Worm (Caenorhabditis elegans) whole organism, L3 larva: ENCODE measurements around the gene cdr-6.

ENCODE experiments used
- R02D3.7 ChIP-seq: fragments of 150-350 bp; optimal IDR thresholded peaks from 2 replicates; lab custom pipeline; 2014; ENCODE audit warnings: missing biosample characterization, missing genetic modification characterization
- ZK546.5 ChIP-seq: sonication (generic microtip); optimal IDR thresholded peaks from 2 replicates; lab custom pipeline; 2017; ENCODE audit warnings: missing biosample characterization, missing genetic modification characterization
- ama-1 ChIP-seq: fragments of 150-350 bp; optimal IDR thresholded peaks from 2 replicates; lab custom pipeline; 2018
- ceh-16 ChIP-seq: sonication (generic microtip); optimal IDR thresholded peaks from 2 replicates; lab custom pipeline; 2017; ENCODE audit warnings: missing biosample characterization, missing genetic modification characterization
- ceh-28 ChIP-seq: fragments of 150-350 bp; optimal IDR thresholded peaks from 2 replicates; lab custom pipeline; 2014; ENCODE audit warnings: missing biosample characterization, missing genetic modification reagents, missing genetic modification characterization
- ceh-82 ChIP-seq: fragments of 150-350 bp; optimal IDR thresholded peaks from 2 replicates; lab custom pipeline; 2014; ENCODE audit warnings: missing biosample characterization, missing genetic modification characterization
- daf-12 ChIP-seq: fragments of 150-350 bp; optimal IDR thresholded peaks from 2 replicates; lab custom pipeline; 2014; ENCODE audit warnings: missing biosample characterization, missing genetic modification reagents, missing genetic modification characterization
- egl-27 ChIP-seq: sonication (generic microtip); optimal IDR thresholded peaks from 4 replicates; lab custom pipeline; 2017; ENCODE audit warnings: missing biosample characterization, missing genetic modification reagents, missing genetic modification characterization
- egl-5 ChIP-seq: fragments of 150-350 bp; optimal IDR thresholded peaks from 2 replicates; lab custom pipeline; 2017; ENCODE audit warnings: missing biosample characterization, missing genetic modification reagents, missing genetic modification characterization, inconsistent platforms
- elt-1 ChIP-seq: fragments of 150-350 bp; optimal IDR thresholded peaks from 2 replicates; lab custom pipeline; 2014; ENCODE audit warnings: missing biosample characterization, missing genetic modification characterization
- elt-2 ChIP-seq: sonication (generic microtip); optimal IDR thresholded peaks from 2 replicates; lab custom pipeline; 2016; ENCODE audit warnings: missing genetic modification reagents, mild to moderate bottlenecking, missing genetic modification characterization, missing compliant biosample characterization
- elt-3 ChIP-seq, 3 experiments: fragments of 150-350 bp in 1 of 3; sonication (generic microtip) in 2 of 3; optimal IDR thresholded peaks; 2 replicates in 2 of 3; 4 replicates in 1 of 3; lab custom pipeline; 2014 to 2017; ENCODE audit warnings: missing biosample characterization in 3 of 3, missing genetic modification characterization in 3 of 3
- fkh-10 ChIP-seq: sonication (generic microtip); optimal IDR thresholded peaks from 2 replicates; lab custom pipeline; 2017; ENCODE audit warnings: missing biosample characterization, missing genetic modification reagents, missing genetic modification characterization
- fkh-2 ChIP-seq: fragments of 150-350 bp; optimal IDR thresholded peaks from 2 replicates; lab custom pipeline; 2014; ENCODE audit warnings: missing biosample characterization, missing genetic modification reagents, missing genetic modification characterization
- fos-1 ChIP-seq: fragments of 150-350 bp; optimal IDR thresholded peaks from 2 replicates; lab custom pipeline; 2014; ENCODE audit warnings: missing biosample characterization, missing genetic modification characterization
- hmg-11 ChIP-seq: sonication (generic microtip); optimal IDR thresholded peaks from 2 replicates; lab custom pipeline; 2016; ENCODE audit warnings: missing genetic modification characterization, missing compliant biosample characterization
- jun-1 ChIP-seq: fragments of 150-350 bp; optimal IDR thresholded peaks from 2 replicates; lab custom pipeline; 2014; ENCODE audit warnings: missing biosample characterization, missing genetic modification reagents, missing genetic modification characterization
- lin-15B ChIP-seq: fragments of 150-350 bp; optimal IDR thresholded peaks from 2 replicates; lab custom pipeline; 2014; ENCODE audit warnings: missing biosample characterization, missing genetic modification characterization
- lsy-12 ChIP-seq: sonication (generic microtip); optimal IDR thresholded peaks from 2 replicates; lab custom pipeline; 2016; ENCODE audit warnings: mild to moderate bottlenecking, missing genetic modification characterization, missing compliant biosample characterization
- mdl-1 ChIP-seq: fragments of 150-350 bp; optimal IDR thresholded peaks from 2 replicates; lab custom pipeline; 2014; ENCODE audit warnings: missing biosample characterization, missing genetic modification characterization
- mml-1 ChIP-seq: fragments of 150-350 bp; sonication (generic microtip); optimal IDR thresholded peaks from 3 replicates; lab custom pipeline; 2014; ENCODE audit warnings: missing biosample characterization, missing genetic modification characterization
- nfya-1 ChIP-seq: sonication (generic microtip); optimal IDR thresholded peaks from 2 replicates; lab custom pipeline; 2017; ENCODE audit warnings: missing genetic modification characterization, mild to moderate bottlenecking, missing compliant biosample characterization, antibody characterized with exemption, moderate library complexity; ENCODE audit not compliant: insufficient read depth
- nhr-11 ChIP-seq: fragments of 150-350 bp; optimal IDR thresholded peaks from 2 replicates; lab custom pipeline; 2014; ENCODE audit warnings: missing biosample characterization, missing genetic modification characterization
- nhr-12 ChIP-seq: fragments of 150-350 bp; optimal IDR thresholded peaks from 2 replicates; lab custom pipeline; 2014; ENCODE audit warnings: missing biosample characterization, missing genetic modification characterization
- nhr-23 ChIP-seq: fragments of 150-350 bp; optimal IDR thresholded peaks from 2 replicates; lab custom pipeline; 2014; ENCODE audit warnings: missing biosample characterization, missing genetic modification reagents, missing genetic modification characterization
- nhr-237 ChIP-seq: fragments of 150-350 bp; optimal IDR thresholded peaks from 2 replicates; lab custom pipeline; 2014; ENCODE audit warnings: missing biosample characterization, missing genetic modification characterization
- nhr-25 ChIP-seq: sonication (generic microtip); optimal IDR thresholded peaks from 2 replicates; lab custom pipeline; 2017; ENCODE audit warnings: missing biosample characterization, missing genetic modification characterization
- nhr-28 ChIP-seq: fragments of 150-350 bp; optimal IDR thresholded peaks from 2 replicates; lab custom pipeline; 2014; ENCODE audit warnings: missing biosample characterization, missing genetic modification characterization
- nhr-43 ChIP-seq: sonication (generic microtip); optimal IDR thresholded peaks from 2 replicates; lab custom pipeline; 2016; ENCODE audit warnings: mild to moderate bottlenecking, missing genetic modification characterization, missing compliant biosample characterization; ENCODE audit not compliant: poor library complexity, severe bottlenecking
- nhr-67 ChIP-seq: fragments of 150-350 bp; optimal IDR thresholded peaks from 2 replicates; lab custom pipeline; 2014; ENCODE audit warnings: missing biosample characterization, missing genetic modification characterization
- nhr-76 ChIP-seq: fragments of 150-350 bp; sonication (generic microtip); optimal IDR thresholded peaks from 5 replicates; lab custom pipeline; 2014; ENCODE audit warnings: missing biosample characterization, missing genetic modification characterization
- nhr-77 ChIP-seq: fragments of 150-350 bp; optimal IDR thresholded peaks from 2 replicates; lab custom pipeline; 2014; ENCODE audit warnings: missing biosample characterization, missing genetic modification characterization
- pha-4 ChIP-seq: fragments of 150-350 bp; optimal IDR thresholded peaks from 2 replicates; lab custom pipeline; 2014; ENCODE audit warnings: missing biosample characterization, missing genetic modification reagents, missing genetic modification characterization
- pqm-1 ChIP-seq: fragments of 150-350 bp; optimal IDR thresholded peaks from 2 replicates; lab custom pipeline; 2017; ENCODE audit warnings: missing biosample characterization, missing genetic modification characterization, inconsistent platforms
- sea-2 ChIP-seq: fragments of 150-350 bp; sonication (generic microtip); optimal IDR thresholded peaks from 4 replicates; lab custom pipeline; 2014; ENCODE audit warnings: missing biosample characterization, missing genetic modification reagents, missing genetic modification characterization
- skn-1 ChIP-seq: fragments of 150-350 bp; optimal IDR thresholded peaks from 2 replicates; lab custom pipeline; 2014; ENCODE audit warnings: missing biosample characterization, missing genetic modification characterization
- snpc-4 ChIP-seq: fragments of 150-350 bp; optimal IDR thresholded peaks from 2 replicates; lab custom pipeline; 2014; ENCODE audit warnings: missing biosample characterization, missing genetic modification characterization
- tbx-2 ChIP-seq: sonication (generic microtip); optimal IDR thresholded peaks from 2 replicates; lab custom pipeline; 2016; ENCODE audit warnings: mild to moderate bottlenecking, missing genetic modification characterization, missing compliant biosample characterization
- ztf-11 ChIP-seq: fragments of 150-350 bp; optimal IDR thresholded peaks from 2 replicates; lab custom pipeline; 2014; ENCODE audit warnings: missing biosample characterization, missing genetic modification characterization
- ztf-4 ChIP-seq: fragments of 150-350 bp; optimal IDR thresholded peaks from 2 replicates; lab custom pipeline; 2014; ENCODE audit warnings: missing biosample characterization, missing genetic modification characterization

Gene cdr-6

DNA sequence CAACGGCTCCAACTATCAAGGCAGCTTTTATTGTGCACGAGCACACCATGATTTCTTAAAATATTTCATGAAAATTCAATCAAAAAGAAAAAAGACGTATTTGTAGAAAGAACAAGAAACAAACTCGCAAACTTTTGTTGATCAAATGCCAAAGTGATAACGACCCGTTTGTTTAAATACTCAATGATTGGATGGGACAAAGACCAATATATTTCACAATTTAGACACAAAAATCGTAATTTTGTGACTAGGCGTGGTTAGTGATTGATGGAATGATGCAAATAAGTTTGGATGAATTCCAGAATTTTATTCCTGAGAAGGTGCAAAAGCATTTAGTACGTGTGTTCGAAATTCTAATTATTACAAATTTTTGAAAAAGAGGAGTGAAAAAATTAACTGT, 2.2 kb upstream of the cdr-6 start, which contains the start of gene cdr-2:
cdr-2 (minus strand) TSS at position 54 of the 400 bp plus-strand sequence.
- TF ChIP-seq elt-2 (tag; lab: Kevin White, UChicago) = peak; percentile 78
- peak; percentile 79 for TF ChIP-seq pqm-1 (tag; lab: Kevin White, UChicago)
- TF ChIP-seq daf-12 (tag; lab: Kevin White, UChicago) = no peak

DNA sequence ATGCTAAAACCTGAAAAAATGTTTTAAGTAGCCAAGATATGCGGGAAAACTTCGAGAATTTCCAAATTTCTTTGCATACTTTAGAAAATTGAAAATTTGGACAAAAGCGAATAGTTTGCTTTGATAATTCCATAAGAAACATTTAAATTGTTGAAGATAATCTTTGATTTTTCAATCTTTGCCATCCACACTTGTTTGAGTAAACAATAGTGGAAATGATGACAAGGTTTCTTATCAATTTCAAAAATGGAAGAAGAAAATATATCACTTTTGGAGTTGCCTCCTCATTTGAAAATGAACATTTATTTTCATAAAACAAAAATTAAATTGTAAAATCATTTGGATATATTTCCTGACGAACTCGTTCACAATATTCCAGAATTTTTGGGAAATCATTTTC, 861 bp upstream of the cdr-6 start:
- no peak for TF ChIP-seq lin-15B (tag; lab: Kevin White, UChicago)
- no peak for TF ChIP-seq ama-1 (lab: Kevin White, UChicago)
- no peak for TF ChIP-seq egl-5 (tag; lab: Kevin White, UChicago)
- TF ChIP-seq mml-1 = no peak
- TF ChIP-seq lsy-12 (tag; lab: Kevin White, UChicago) = no peak
- peak; percentile 15 for TF ChIP-seq pha-4 (tag; lab: Kevin White, UChicago)
- peak; percentile 62 for TF ChIP-seq elt-2 (tag; lab: Kevin White, UChicago)
- TF ChIP-seq nhr-12 = no peak
- no peak for TF ChIP-seq nhr-67 (tag; lab: Kevin White, UChicago)
- TF ChIP-seq ceh-16 (tag; lab: Kevin White, UChicago) = no peak
- no peak for TF ChIP-seq nhr-76
- no peak for TF ChIP-seq nhr-77 (tag; lab: Kevin White, UChicago)
- no peak for TF ChIP-seq ZK546.5 (tag; lab: Kevin White, UChicago)
- no peak for TF ChIP-seq jun-1 (tag; lab: Kevin White, UChicago)
- TF ChIP-seq nhr-28 (tag; lab: Kevin White, UChicago) = no peak
- TF ChIP-seq nhr-237 = no peak
- no peak for TF ChIP-seq ceh-82
- no peak for TF ChIP-seq fkh-2 (tag; lab: Kevin White, UChicago)
- peak; percentile 55 for TF ChIP-seq pqm-1 (tag; lab: Kevin White, UChicago)
- TF ChIP-seq sea-2 = no peak
- no peak for TF ChIP-seq nhr-11 (tag; lab: Kevin White, UChicago)
- TF ChIP-seq snpc-4 (tag; lab: Kevin White, UChicago) = no peak
- TF ChIP-seq nfya-1 (tag; lab: Kevin White, UChicago) = no peak
- no peak for TF ChIP-seq hmg-11 (tag; lab: Kevin White, UChicago)
- TF ChIP-seq ztf-4 (tag; lab: Kevin White, UChicago) = no peak
- no peak for TF ChIP-seq fos-1 (tag; lab: Kevin White, UChicago)
- no peak for TF ChIP-seq tbx-2 (tag; lab: Kevin White, UChicago)
- no peak for TF ChIP-seq elt-3 (tag; optimal IDR thresholded peaks at IDR 0.05; lab: Kevin White, UChicago)
- TF ChIP-seq nhr-43 = no peak
- TF ChIP-seq nhr-23 (tag; lab: Kevin White, UChicago) = no peak
- TF ChIP-seq R02D3.7 (tag; lab: Kevin White, UChicago) = no peak
- TF ChIP-seq fkh-10 (GFP tag; lab: Kevin White, UChicago) = no peak
- no peak for TF ChIP-seq egl-27
- TF ChIP-seq ceh-28 (tag; lab: Kevin White, UChicago) = no peak
- TF ChIP-seq skn-1 (tag; lab: Kevin White, UChicago) = peak; percentile 51

DNA sequence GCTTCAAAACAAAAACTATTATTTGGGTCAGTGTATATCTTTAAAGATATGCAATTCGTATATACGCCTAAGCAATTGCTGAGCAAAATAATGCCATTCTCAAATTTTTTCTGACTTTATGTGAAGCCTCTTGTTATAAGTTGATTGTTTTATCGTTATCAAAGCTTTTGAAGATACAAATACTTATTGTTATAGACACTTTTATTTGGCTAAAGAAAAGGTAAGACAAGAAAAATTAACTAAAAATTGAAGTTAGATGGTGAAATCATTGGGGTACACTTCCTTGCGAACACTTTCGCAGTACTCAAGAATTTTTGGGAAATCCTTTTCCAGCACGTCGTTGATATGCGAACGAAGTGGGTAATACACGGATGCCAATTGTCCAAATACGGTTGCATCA, 1.2 kb downstream of the cdr-6 start:
- TF ChIP-seq mdl-1 (tag; lab: Kevin White, UChicago) = no peak
- TF ChIP-seq snpc-4 (tag; lab: Kevin White, UChicago) = no peak
- no peak for TF ChIP-seq ceh-16 (tag; lab: Kevin White, UChicago)
- no peak for TF ChIP-seq fkh-10 (GFP tag; lab: Kevin White, UChicago)
- TF ChIP-seq elt-3 (tag; optimal IDR thresholded peaks at IDR 0.05; lab: Kevin White, UChicago) = no peak
- no peak for TF ChIP-seq ztf-11 (tag; lab: Kevin White, UChicago)

DNA sequence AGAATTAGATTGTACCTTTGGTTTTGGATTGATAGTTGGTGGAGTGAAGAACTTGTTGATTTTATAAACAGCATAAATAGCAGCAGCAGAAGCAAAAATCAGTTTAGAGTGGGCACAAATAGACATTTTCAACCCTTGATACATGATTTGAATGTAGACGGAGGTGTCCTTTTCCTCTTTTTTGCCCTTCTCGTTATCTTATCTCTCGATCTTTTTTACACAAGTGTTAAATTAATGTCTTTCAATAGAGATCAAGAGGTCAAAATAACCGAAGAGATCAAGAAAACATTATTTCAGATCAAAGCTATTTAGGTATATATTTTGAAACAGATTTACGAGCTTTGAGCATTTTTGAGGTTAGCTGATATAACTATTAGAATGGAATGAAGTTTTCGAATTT, 1.6 kb downstream of the cdr-6 start, which contains the start of gene cdr-7:
cdr-7 (minus strand) TSS at position 205 of the 400 bp plus-strand sequence.
- TF ChIP-seq ztf-4 (tag; lab: Kevin White, UChicago) (no peak), fkh-2 (tag; lab: Kevin White, UChicago) (no peak), elt-1 (peak; percentile 89), nhr-25 (peak; percentile 41), ceh-16 (tag; lab: Kevin White, UChicago) (no peak), elt-3 (tag; optimal IDR thresholded peaks at IDR 0.05; lab: Kevin White, UChicago) (peak in 1 of 3 experiments; percentile 45), daf-12 (tag; lab: Kevin White, UChicago) (no peak)
